Fruit fly (Drosophila melanogaster) whole organism, pupa: ENCODE measurements around the gene SF1.

Experiments used
- CG34367 ChIP-seq: fragments of 200-800 bp; sonication (Bioruptor generic); optimal IDR thresholded peaks from 2 replicates; lab custom pipeline; 2018; ENCODE audit warnings: missing biosample characterization, mild to moderate bottlenecking, missing genetic modification characterization
- fd96Ca ChIP-seq: fragments of 200-800 bp; sonication (Bioruptor generic); IDR thresholded peaks from 3 replicates; pipeline ENCODE4 v1.3.6; 2022; ENCODE audit warnings: missing biosample characterization, missing genetic modification characterization
- gl ChIP-seq: fragments of 200-800 bp; sonication (Bioruptor generic); optimal IDR thresholded peaks from 2 replicates; lab custom pipeline; 2018; ENCODE audit warnings: missing biosample characterization, mild to moderate bottlenecking, missing genetic modification characterization

- no peak for TF ChIP-seq gl (tag; lab: Kevin White, UChicago)
- TF ChIP-seq CG34367 (tag; lab: Kevin White, UChicago): no peak
- TF ChIP-seq fd96Ca (GFP tag; lab: Robert Waterston, UW): no peak
Measured at dm6 chr3R:17558630-17559029, 18.4 kb downstream of the SF1 start, which contains the start of gene Hmx.
